Worm (Caenorhabditis elegans) whole organism, L2 larva: ENCODE data around the gene bgnt-1.5.

Experiments
- dmd-4 ChIP-seq: sonication (generic microtip); optimal IDR thresholded peaks from 2 replicates; lab custom pipeline; 2017; ENCODE audit warnings: missing biosample characterization, missing genetic modification characterization
- zag-1 ChIP-seq: fragments of 150-350 bp; optimal IDR thresholded peaks from 2 replicates; lab custom pipeline; 2014; ENCODE audit warnings: missing biosample characterization, missing genetic modification characterization

DNA sequence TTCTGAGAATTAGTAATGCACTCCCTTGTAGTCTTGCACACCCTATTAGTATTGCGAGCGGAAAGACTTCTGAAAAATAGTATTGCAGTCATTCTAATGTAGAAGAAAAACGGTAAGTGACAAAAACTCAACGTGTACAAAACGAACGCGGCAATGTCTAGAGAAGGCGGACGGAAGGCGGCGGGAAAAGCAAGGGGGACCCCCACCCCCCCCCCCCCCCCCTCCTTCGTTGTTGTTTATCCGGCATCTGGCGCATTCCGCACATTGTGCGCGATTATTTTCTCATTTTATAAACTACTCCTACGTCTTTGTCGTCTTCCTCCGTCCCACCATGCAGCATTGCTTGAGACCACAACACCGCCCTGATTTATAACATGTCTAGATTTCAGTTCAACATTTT is 29.8 kb downstream of the bgnt-1.5 start:
- TF ChIP-seq dmd-4, result no peak
- no peak for TF ChIP-seq zag-1 (tag; lab: Kevin White, UChicago)
